Fruit fly (Drosophila melanogaster): ENCODE results near the gene CG6833.
A peak's percentile ranks its signal among the peaks of the same experiment; 100 is the strongest.

CG6833 gene

dm6 chr3L:14037655-14038644 lies 13.1 kb upstream of the CG6833 start:
- TF ChIP-seq hbn (GFP tag; IDR thresholded peaks at IDR 0.05; ENCODE audit: partially characterized antibody) (peak; percentile 42), Trl (optimal IDR thresholded peaks at IDR 0.05) (peak; percentile 96 to 99), Trl (GFP tag; optimal IDR thresholded peaks at IDR 0.05) (peak; percentile 20), CG6813 (GFP tag; optimal IDR thresholded peaks at IDR 0.05) (no peak), CrebB (tag; optimal IDR thresholded peaks at IDR 0.05) (no peak), bab2 (GFP tag; optimal IDR thresholded peaks at IDR 0.05) (peak; percentile 9), CG17912 (GFP tag; optimal IDR thresholded peaks at IDR 0.05) (peak; percentile 20), nom (GFP tag; optimal IDR thresholded peaks at IDR 0.05) (peak; percentile 10), Awh (GFP tag; IDR thresholded peaks at IDR 0.05) (peak; percentile 11; the same call in 1 of the 2 replicates), bigmax (GFP tag; optimal IDR thresholded peaks at IDR 0.05) (peak; percentile 97), CG17361 (GFP tag; IDR thresholded peaks at IDR 0.05) (no peak), kni (GFP tag; optimal IDR thresholded peaks at IDR 0.05) (peak; percentile 45), CG32767 (GFP tag; IDR thresholded peaks at IDR 0.05) (peak; percentile 31; the same call in 1 of the 2 replicates), Scr (GFP tag; IDR thresholded peaks at IDR 0.05; ENCODE audit: partially characterized antibody) (no peak), CG14014 (GFP tag; IDR thresholded peaks at IDR 0.05) (peak; percentile 31; the same call in 1 of the 2 replicates), slbo (GFP tag; IDR thresholded peaks at IDR 0.05) (peak; percentile 6; the same call in 1 of the 2 replicates), CG10543 (GFP tag; optimal IDR thresholded peaks at IDR 0.05) (peak; percentile 12), jumu (GFP tag; optimal IDR thresholded peaks at IDR 0.05) (no peak), grau (tag; optimal IDR thresholded peaks at IDR 0.05) (peak; percentile 81), crp (GFP tag; optimal IDR thresholded peaks at IDR 0.05) (peak in 1 of 2 experiments; percentile 63), NFAT (GFP tag; IDR thresholded peaks at IDR 0.05) (peak; percentile 9; the same call in 1 of the 2 replicates), Ptx1 (GFP tag; IDR thresholded peaks at IDR 0.05) (no peak), rib (GFP tag; IDR thresholded peaks at IDR 0.05) (peak; percentile 80; the same call in 1 of the 2 replicates), sd (tag; optimal IDR thresholded peaks at IDR 0.05) (peak; percentile 13), Pdp1 (GFP tag; optimal IDR thresholded peaks at IDR 0.05) (peak in 1 of 2 experiments; percentile 91), cwo (GFP tag; optimal IDR thresholded peaks at IDR 0.05) (peak; percentile 79), E2f2 (GFP tag; IDR thresholded peaks at IDR 0.05) (peak; percentile 16; the same call in 1 of the 2 replicates), HmgZ (tag; optimal IDR thresholded peaks at IDR 0.05) (peak; percentile 35), CG11456 (GFP tag; IDR thresholded peaks at IDR 0.05) (0 out of 3 replicates have a peak, but pooled peaks have one; percentile 21), pita (GFP tag; optimal IDR thresholded peaks at IDR 0.05) (no peak), lbe (GFP tag; optimal IDR thresholded peaks at IDR 0.05) (no peak), chm (GFP tag; IDR thresholded peaks at IDR 0.05) (peak; percentile 43; the same call in 1 of the 2 replicates), CG32532 (GFP tag; IDR thresholded peaks at IDR 0.05) (peak; percentile 31; the same call in 1 of the 2 replicates), Med (GFP tag) (peak; percentile 86), CG12219 (GFP tag; optimal IDR thresholded peaks at IDR 0.05) (peak; percentile 16), unc-4 (GFP tag; IDR thresholded peaks at IDR 0.05; ENCODE audit: partially characterized antibody) (0 out of 2 replicates have a peak, but pooled peaks have one; percentile 29), twi (tag; optimal IDR thresholded peaks at IDR 0.05) (peak; percentile 56), CG12659 (GFP tag; optimal IDR thresholded peaks at IDR 0.05) (no peak), E2f1 (GFP tag; IDR thresholded peaks at IDR 0.05) (peak; percentile 56; the same call in 1 of the 2 replicates), tin (GFP tag; optimal IDR thresholded peaks at IDR 0.05) (no peak), prd (optimal IDR thresholded peaks at IDR 0.05) (no peak), prd (GFP tag; IDR thresholded peaks at IDR 0.05) (0 out of 3 replicates have a peak, but pooled peaks have one; percentile 6), Dbx (GFP tag; IDR thresholded peaks at IDR 0.05) (peak; percentile 55; the same call in 2 of the 3 replicates), Ssrp (tag; optimal IDR thresholded peaks at IDR 0.05) (no peak), kah (GFP tag; optimal IDR thresholded peaks at IDR 0.05) (peak; percentile 35), sug (tag; optimal IDR thresholded peaks at IDR 0.05) (peak; percentile 7), CG16863 (GFP tag; optimal IDR thresholded peaks at IDR 0.05) (no peak)

All from whole organism, embryonic.